Worm (Caenorhabditis elegans): ENCODE measurements around the gene srh-89.

DNA sequence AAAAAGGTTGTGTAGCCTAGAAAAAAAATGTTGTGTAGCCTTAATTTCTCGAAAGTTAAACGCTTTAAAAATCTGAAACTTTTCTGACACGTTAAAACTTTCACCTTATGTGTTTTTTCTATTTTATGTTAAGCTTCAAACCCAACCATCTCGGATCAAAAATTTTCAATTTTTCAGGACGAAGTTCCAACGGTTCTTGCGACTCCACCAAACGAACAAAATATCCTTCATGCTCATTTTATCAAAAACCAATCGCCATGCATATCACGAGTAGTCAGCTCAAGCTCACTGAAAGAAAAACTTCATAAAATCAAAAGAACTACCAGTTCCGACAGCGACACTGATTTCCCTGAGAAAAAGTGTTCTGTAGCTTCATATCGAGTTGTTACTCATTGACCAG is 28.1 kb downstream of the srh-89 start:
- TF ChIP-seq unc-130 (tag; optimal IDR thresholded peaks at IDR 0.05) (no peak), dsc-1 (tag; optimal IDR thresholded peaks at IDR 0.05) (no peak), ama-1 (optimal IDR thresholded peaks at IDR 0.05) (no peak), ceh-8 (GFP tag; optimal IDR thresholded peaks at IDR 0.05) (no peak), snpc-4 (tag; optimal IDR thresholded peaks at IDR 0.05) (no peak), lin-14 (GFP tag; optimal IDR thresholded peaks at IDR 0.05) (no peak), nhr-237 (tag; optimal IDR thresholded peaks at IDR 0.05) (no peak), unc-62 (GFP tag; optimal IDR thresholded peaks at IDR 0.05) (no peak)
